Worm (Caenorhabditis elegans) whole organism, L4 larva: Measurements from ENCODE around the gene sdc-1.
A peak's percentile ranks its signal among the peaks of the same experiment; 100 is the strongest.

Source experiments
- D1046.2 ChIP-seq: fragments of 200-800 bp; sonication (Bioruptor generic); IDR thresholded peaks from 2 replicates; pipeline ENCODE4 v1.3.6; 2022; ENCODE audit warnings: missing genetic modification characterization, missing compliant biosample characterization
- F10B5.3 ChIP-seq: sonication (generic microtip); optimal IDR thresholded peaks from 2 replicates; lab custom pipeline; 2016; ENCODE audit warnings: mild to moderate bottlenecking, missing genetic modification characterization, missing compliant biosample characterization
- F37D6.2 ChIP-seq: sonication (generic microtip); optimal IDR thresholded peaks from 2 replicates; lab custom pipeline; 2016; ENCODE audit warnings: mild to moderate bottlenecking, missing genetic modification characterization, missing compliant biosample characterization
- F44E2.7 ChIP-seq: fragments of 200-800 bp; sonication (Bioruptor generic); IDR thresholded peaks from 2 replicates; pipeline ENCODE4 v2.1.2; 2022; ENCODE audit warnings: missing genetic modification characterization, missing compliant biosample characterization
- F49E8.2 ChIP-seq: sonication (generic microtip); optimal IDR thresholded peaks from 2 replicates; lab custom pipeline; 2016; ENCODE audit warnings: missing compliant biosample characterization, mild to moderate bottlenecking, missing genetic modification characterization, borderline replicate concordance
- T20F7.1 ChIP-seq: fragments of 200-800 bp; sonication (Bioruptor generic); optimal IDR thresholded peaks from 2 replicates; lab custom pipeline; 2018; ENCODE audit warnings: mild to moderate bottlenecking, missing genetic modification characterization, missing compliant biosample characterization
- Y75B8A.6 ChIP-seq: fragments of 200-800 bp; sonication (Bioruptor generic); IDR thresholded peaks from 2 replicates; pipeline ENCODE4 v1.3.6; 2022; ENCODE audit warnings: missing genetic modification reagents, missing genetic modification characterization, missing compliant biosample characterization
- aha-1 ChIP-seq: fragments of 150-350 bp; peaks from one replicate; lab custom pipeline; 2014; ENCODE audit warnings: missing biosample characterization, missing genetic modification characterization
- arid-1 ChIP-seq: fragments of 200-800 bp; sonication (Bioruptor generic); conservative IDR thresholded peaks from 2 replicates; pipeline ENCODE4 v1.3.6; 2022; ENCODE audit warnings: missing genetic modification reagents, missing genetic modification characterization, missing compliant biosample characterization
- ceh-20 ChIP-seq: fragments of 200-800 bp; sonication (Bioruptor generic); IDR thresholded peaks from 2 replicates; pipeline ENCODE4 v1.3.6; 2022; ENCODE audit warnings: missing genetic modification reagents, missing genetic modification characterization, missing compliant biosample characterization
- daf-16 ChIP-seq, 3 experiments: sonication (generic microtip); optimal IDR thresholded peaks; 2 replicates each; lab custom pipeline; 2016 to 2017; ENCODE audit warnings: missing genetic modification characterization in 3 of 3, missing genetic modification reagents in 3 of 3, mild to moderate bottlenecking in 2 of 3, missing compliant biosample characterization in 2 of 3, missing biosample characterization in 1 of 3, moderate library complexity in 1 of 3
- dmd-6 ChIP-seq: fragments of 200-800 bp; sonication (Bioruptor generic); IDR thresholded peaks from 2 replicates; pipeline ENCODE4 v1.3.6; 2022; ENCODE audit warnings: missing genetic modification reagents, missing genetic modification characterization, missing compliant biosample characterization
- duxl-1 ChIP-seq: sonication (generic microtip); optimal IDR thresholded peaks from 2 replicates; lab custom pipeline; 2016; ENCODE audit warnings: mild to moderate bottlenecking, missing genetic modification characterization, moderate library complexity, missing compliant biosample characterization; ENCODE audit not compliant: poor library complexity
- dve-1 ChIP-seq: sonication (generic microtip); optimal IDR thresholded peaks from 2 replicates; lab custom pipeline; 2017; ENCODE audit warnings: antibody characterized with exemption, mild to moderate bottlenecking, missing genetic modification characterization, missing compliant biosample characterization; ENCODE audit not compliant: insufficient read depth
- egl-27 ChIP-seq: sonication (generic microtip); optimal IDR thresholded peaks from 3 replicates; lab custom pipeline; 2017; ENCODE audit warnings: missing biosample characterization, missing genetic modification reagents, missing genetic modification characterization
- egl-43 ChIP-seq: fragments of 200-800 bp; sonication (Bioruptor generic); IDR thresholded peaks from 2 replicates; pipeline ENCODE4 v1.3.6; 2022; ENCODE audit warnings: missing genetic modification reagents, missing genetic modification characterization, missing compliant biosample characterization
- fos-1 ChIP-seq: fragments of 150-350 bp; optimal IDR thresholded peaks from 2 replicates; lab custom pipeline; 2014; ENCODE audit warnings: missing biosample characterization, missing genetic modification characterization
- hmg-1.1 ChIP-seq: fragments of 200-800 bp; sonication (Bioruptor generic); IDR thresholded peaks from 2 replicates; pipeline ENCODE4 v1.3.6; 2022; ENCODE audit warnings: missing genetic modification reagents, missing genetic modification characterization, missing compliant biosample characterization
- lin-1 ChIP-seq: fragments of 200-800 bp; sonication (Bioruptor generic); IDR thresholded peaks from 2 replicates; pipeline ENCODE4 v1.3.6; 2022; ENCODE audit warnings: missing genetic modification reagents, missing genetic modification characterization, missing compliant biosample characterization
- lin-13 ChIP-seq: fragments of 150-350 bp; optimal IDR thresholded peaks from 2 replicates; lab custom pipeline; 2014; ENCODE audit warnings: missing biosample characterization, missing genetic modification reagents, missing genetic modification characterization
- lin-29 ChIP-seq: fragments of 200-800 bp; sonication (Bioruptor generic); IDR thresholded peaks from 2 replicates; pipeline ENCODE4 v1.3.6; 2022; ENCODE audit warnings: missing genetic modification reagents, missing genetic modification characterization, missing compliant biosample characterization
- lin-38 ChIP-seq: fragments of 200-800 bp; sonication (Bioruptor generic); IDR thresholded peaks from 2 replicates; pipeline ENCODE4 v1.3.6; 2022; ENCODE audit warnings: missing genetic modification reagents, missing genetic modification characterization, missing compliant biosample characterization
- lsy-2 ChIP-seq, 2 experiments: fragments of 150-350 bp in 1 of 2; sonication (generic microtip) in 1 of 2; optimal IDR thresholded peaks; 2 replicates each; lab custom pipeline; 2014 to 2017; ENCODE audit warnings: missing biosample characterization in 2 of 2, missing genetic modification characterization in 2 of 2
- mdl-1 ChIP-seq, 2 experiments: fragments of 150-350 bp in 1 of 2; sonication (generic microtip) in 1 of 2; optimal IDR thresholded peaks; 2 replicates each; lab custom pipeline; 2014 to 2017; ENCODE audit warnings: missing biosample characterization in 2 of 2, missing genetic modification characterization in 2 of 2
- mep-1 ChIP-seq: fragments of 150-350 bp; sonication (generic microtip); optimal IDR thresholded peaks from 3 replicates; lab custom pipeline; 2014; ENCODE audit warnings: missing biosample characterization, missing genetic modification characterization
- mes-2 ChIP-seq: sonication (generic microtip); optimal IDR thresholded peaks from 2 replicates; lab custom pipeline; 2016; ENCODE audit warnings: missing genotype, mild to moderate bottlenecking, missing genetic modification characterization, missing compliant biosample characterization; ENCODE audit not compliant: poor library complexity, severe bottlenecking
- mxl-2 ChIP-seq: fragments of 200-800 bp; sonication (Bioruptor generic); conservative IDR thresholded peaks from 2 replicates; pipeline ENCODE4 v1.3.6; 2022; ENCODE audit warnings: missing genetic modification reagents, missing genetic modification characterization, missing compliant biosample characterization
- nhr-102 ChIP-seq: sonication (generic microtip); optimal IDR thresholded peaks from 2 replicates; lab custom pipeline; 2016; ENCODE audit warnings: mild to moderate bottlenecking, missing genetic modification characterization, moderate library complexity, missing compliant biosample characterization
- nhr-11 ChIP-seq: fragments of 150-350 bp; optimal IDR thresholded peaks from 2 replicates; lab custom pipeline; 2014; ENCODE audit warnings: missing biosample characterization, missing genetic modification characterization
- nhr-28 ChIP-seq: fragments of 150-350 bp; optimal IDR thresholded peaks from 2 replicates; lab custom pipeline; 2014; ENCODE audit warnings: missing biosample characterization, missing genetic modification characterization
- nhr-42 ChIP-seq: fragments of 200-800 bp; sonication (Bioruptor generic); IDR thresholded peaks from 2 replicates; pipeline ENCODE4 v1.3.6; 2022; ENCODE audit warnings: missing genetic modification characterization, missing compliant biosample characterization
- nhr-6 ChIP-seq: fragments of 150-350 bp; optimal IDR thresholded peaks from 2 replicates; lab custom pipeline; 2014; ENCODE audit warnings: missing biosample characterization, missing genetic modification characterization
- nhr-76 ChIP-seq: fragments of 150-350 bp; optimal IDR thresholded peaks from 2 replicates; lab custom pipeline; 2014; ENCODE audit warnings: missing biosample characterization, missing genetic modification characterization
- nhr-77 ChIP-seq: fragments of 150-350 bp; optimal IDR thresholded peaks from 2 replicates; lab custom pipeline; 2014; ENCODE audit warnings: missing biosample characterization, missing genetic modification characterization
- pha-4 ChIP-seq, 2 experiments: fragments of 150-350 bp in 1 of 2; fragments of 200-800 bp in 1 of 2; sonication (Bioruptor generic) in 1 of 2; IDR thresholded peaks in 1 of 2; optimal IDR thresholded peaks in 1 of 2; 2 replicates each; pipeline versions ENCODE4 v1.3.6 to Lab custom; 2014 to 2022; ENCODE audit warnings: missing genetic modification characterization in 2 of 2, missing genetic modification reagents in 2 of 2, missing biosample characterization in 1 of 2, missing compliant biosample characterization in 1 of 2
- php-3 ChIP-seq: fragments of 200-800 bp; sonication (Bioruptor generic); IDR thresholded peaks from 2 replicates; pipeline ENCODE4 v1.3.6; 2022; ENCODE audit warnings: missing genetic modification reagents, missing genetic modification characterization, missing compliant biosample characterization
- rbr-2 ChIP-seq: sonication (generic microtip); optimal IDR thresholded peaks from 2 replicates; lab custom pipeline; 2016; ENCODE audit warnings: missing genotype, missing genetic modification characterization, missing compliant biosample characterization
- snpc-1.2 ChIP-seq: fragments of 200-800 bp; sonication (Bioruptor generic); IDR thresholded peaks from 2 replicates; pipeline ENCODE4 v1.3.6; 2022; ENCODE audit warnings: missing genetic modification reagents, missing genetic modification characterization, missing compliant biosample characterization
- unc-62 ChIP-seq, 3 experiments: fragments of 150-350 bp in 1 of 3; sonication (generic microtip); optimal IDR thresholded peaks in 2 of 3; peaks in 1 of 3; 1 replicate in 1 of 3; 2 replicates in 2 of 3; lab custom pipeline; 2014 to 2017; ENCODE audit warnings: missing biosample characterization in 3 of 3, missing genetic modification characterization in 3 of 3, missing genetic modification reagents in 3 of 3, missing genotype in 1 of 3
- ztf-7 ChIP-seq: fragments of 150-350 bp; optimal IDR thresholded peaks from 2 replicates; lab custom pipeline; 2014; ENCODE audit warnings: missing biosample characterization, missing genetic modification characterization

The sdc-1 gene

DNA sequence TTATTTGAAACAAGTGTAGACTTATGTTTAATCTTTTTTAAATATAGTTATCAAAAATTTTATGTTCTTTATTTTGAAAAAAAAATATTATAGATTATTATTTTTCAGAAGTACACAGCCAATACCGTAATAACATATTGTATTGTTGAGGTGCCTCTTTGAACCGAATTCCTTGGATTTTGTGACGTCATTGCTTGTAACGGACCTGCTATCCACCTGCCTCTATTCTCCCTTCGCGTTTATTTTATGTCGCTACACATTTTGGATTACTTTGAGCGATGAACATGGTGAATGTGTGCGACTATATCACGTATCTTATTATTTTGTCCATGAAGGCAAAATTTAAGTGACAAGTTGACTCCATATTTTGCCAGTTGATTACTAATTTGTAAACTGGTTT is 51.7 kb downstream of the sdc-1 start:
- TF ChIP-seq duxl-1 (tag; lab: Kevin White, UChicago) (peak; percentile 34), ztf-7 (tag; lab: Kevin White, UChicago) (peak; percentile 10), dve-1 (tag; lab: Kevin White, UChicago) (peak; percentile 25), F37D6.2 (peak; percentile 18), rbr-2 (peak; percentile 6), egl-43 (GFP tag; lab: Robert Waterston, UW) (no peak), F10B5.3 (peak; percentile 71), dmd-6 (GFP tag; lab: Robert Waterston, UW) (no peak), nhr-102 (tag; lab: Kevin White, UChicago) (peak; percentile 27), hmg-1.1 (GFP tag; lab: Robert Waterston, UW) (peak; percentile 57), aha-1 (tag; lab: Kevin White, UChicago) (no peak), nhr-42 (GFP tag; lab: Robert Waterston, UW) (0 out of 2 replicates have a peak, but pooled peaks have one; percentile 9)
- TF ChIP-seq, all 104 proteins: peak for 9

DNA sequence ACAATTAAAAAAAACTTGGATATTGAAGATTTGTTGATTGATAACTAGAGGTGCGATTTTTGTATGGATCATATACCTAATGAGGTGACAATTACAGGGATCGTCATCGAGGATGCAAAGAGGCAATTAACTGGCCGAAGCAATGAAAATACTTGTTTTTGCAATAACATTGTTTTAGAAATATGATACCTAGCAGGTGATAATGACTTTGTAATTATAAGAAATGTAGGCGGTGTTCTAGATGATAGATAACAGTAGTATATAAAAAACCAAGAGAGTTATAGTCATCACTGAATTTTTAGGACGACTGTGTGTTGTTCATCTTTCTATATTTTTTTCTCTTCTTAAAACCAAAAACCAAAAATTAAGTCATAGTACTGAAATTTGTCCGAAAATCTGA is 52.8 kb downstream of the sdc-1 start, which contains the start of gene C11G6.2:
C11G6.2 (plus strand) TSS at position 301 of the 400 bp plus-strand sequence.
- TF ChIP-seq unc-62 (GFP tag; optimal IDR thresholded peaks at IDR 0.05 in 1 of 2; lab: Kevin White, UChicago) (peak in 1 of 2 experiments; percentile 51), unc-62 (tag; optimal IDR thresholded peaks at IDR 0.05; lab: Kevin White, UChicago) (no peak), nhr-28 (tag; lab: Kevin White, UChicago) (no peak), fos-1 (no peak)

DNA sequence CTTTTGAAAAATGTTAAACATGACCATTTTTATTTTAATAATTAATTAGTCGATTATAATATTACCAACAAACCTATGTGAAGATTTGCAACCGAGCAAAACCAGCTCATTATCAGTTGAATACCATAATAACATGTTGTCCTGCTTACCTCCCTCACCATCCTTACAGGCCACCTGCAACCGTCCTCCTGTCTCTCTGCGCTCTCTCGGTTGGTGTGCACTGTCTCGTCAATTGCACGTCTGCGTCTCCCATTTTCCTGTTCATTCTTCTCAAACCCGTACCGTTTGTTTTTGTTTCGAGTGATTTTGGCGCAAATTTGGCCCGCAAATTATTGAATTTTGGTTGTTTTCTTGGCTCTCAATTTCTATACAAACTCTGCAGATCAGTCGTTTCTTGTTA is 55.9 kb downstream of the sdc-1 start:
- TF ChIP-seq unc-62 (GFP tag; optimal IDR thresholded peaks at IDR 0.05 in 1 of 2; lab: Kevin White, UChicago) (no peak), unc-62 (tag; optimal IDR thresholded peaks at IDR 0.05; lab: Kevin White, UChicago) (no peak), dve-1 (tag; lab: Kevin White, UChicago) (peak; percentile 4), F44E2.7 (no peak), daf-16 (GFP tag; optimal IDR thresholded peaks at IDR 0.05; lab: Kevin White, UChicago) (no peak), daf-16 (tag; optimal IDR thresholded peaks at IDR 0.05; lab: Kevin White, UChicago) (peak; percentile 55)

DNA sequence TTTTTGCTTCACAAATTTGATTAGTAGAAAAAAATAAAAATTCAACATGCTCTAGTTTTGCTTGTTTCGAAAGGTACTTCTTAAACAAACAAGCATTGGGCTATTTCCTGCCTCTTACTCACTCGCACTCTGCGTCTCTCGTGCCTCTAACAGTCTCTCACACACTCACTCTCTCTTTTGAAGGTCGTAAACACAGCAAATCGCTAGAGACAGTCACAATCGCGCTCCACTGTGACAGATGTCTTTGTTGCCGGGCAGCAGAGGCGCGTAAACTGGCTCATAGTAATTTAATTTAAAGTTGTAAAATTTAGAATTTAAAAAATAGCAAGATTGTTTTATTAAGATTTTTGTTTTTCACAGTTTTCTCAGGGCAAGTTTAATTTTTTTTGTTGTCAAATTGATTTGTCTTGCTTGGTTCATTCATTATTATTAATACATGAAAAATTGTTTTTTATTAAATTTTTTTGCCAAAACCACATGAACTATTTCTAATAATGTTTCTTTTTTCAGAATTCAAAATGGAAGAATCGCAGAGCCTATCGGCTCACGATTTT is 56.4 kb downstream of the sdc-1 start, which contains the start of gene taf-3:
taf-3 (plus strand) TSS at position 504 of the 554 bp plus-strand sequence.
- TF ChIP-seq pha-4 (GFP tag; IDR thresholded peaks at IDR 0.05; lab: Robert Waterston, UW) (no peak), pha-4 (tag; optimal IDR thresholded peaks at IDR 0.05; lab: Kevin White, UChicago) (peak; percentile 66), nhr-6 (peak; percentile 7), nhr-76 (no peak), arid-1 (GFP tag; lab: Robert Waterston, UW) (no peak), unc-62 (GFP tag; optimal IDR thresholded peaks at IDR 0.05 in 1 of 2; lab: Kevin White, UChicago) (peak in 1 of 2 experiments; percentile 78), unc-62 (tag; optimal IDR thresholded peaks at IDR 0.05; lab: Kevin White, UChicago) (no peak), Y75B8A.6 (GFP tag; lab: Robert Waterston, UW) (no peak), snpc-1.2 (GFP tag; lab: Robert Waterston, UW) (no peak), rbr-2 (peak; percentile 52), lsy-2 (tag; optimal IDR thresholded peaks at IDR 0.05; lab: Kevin White, UChicago) (peak in 1 of 2 experiments; percentile 61), dmd-6 (GFP tag; lab: Robert Waterston, UW) (peak; percentile 42; the same call in 1 of the 2 replicates), ceh-20 (GFP tag; lab: Robert Waterston, UW) (no peak), lin-38 (GFP tag; lab: Robert Waterston, UW) (peak; percentile 52), mdl-1 (tag; optimal IDR thresholded peaks at IDR 0.05; lab: Kevin White, UChicago) (peak in 1 of 2 experiments; percentile 41), php-3 (GFP tag; lab: Robert Waterston, UW) (peak; percentile 60; the same call in 1 of the 2 replicates), dve-1 (tag; lab: Kevin White, UChicago) (peak; percentile 67), mxl-2 (GFP tag; lab: Robert Waterston, UW) (no peak), daf-16 (GFP tag; optimal IDR thresholded peaks at IDR 0.05; lab: Kevin White, UChicago) (peak in 1 of 2 experiments; percentile 21), daf-16 (tag; optimal IDR thresholded peaks at IDR 0.05; lab: Kevin White, UChicago) (peak; percentile 94), mes-2 (peak; percentile 76), nhr-77 (tag; lab: Kevin White, UChicago) (peak; percentile 2), nhr-11 (tag; lab: Kevin White, UChicago) (peak; percentile 43), nhr-28 (tag; lab: Kevin White, UChicago) (peak; percentile 71), D1046.2 (no peak), T20F7.1 (GFP tag; lab: Kevin White, UChicago) (no peak), mep-1 (peak; percentile 70), F49E8.2 (no peak), lin-29 (GFP tag; lab: Robert Waterston, UW) (no peak), hmg-1.1 (GFP tag; lab: Robert Waterston, UW) (peak; percentile 67), egl-27 (no peak), aha-1 (tag; lab: Kevin White, UChicago) (peak; percentile 93), lin-13 (peak; percentile 11), lin-1 (GFP tag; lab: Robert Waterston, UW) (peak; percentile 41; the same call in 1 of the 2 replicates)
